Worm (Caenorhabditis elegans) whole organism, L4/young adult: ENCODE results near the gene C55C3.7.

Source experiments
- W03F9.2 ChIP-seq: fragments of 150-350 bp; optimal IDR thresholded peaks from 2 replicates; lab custom pipeline; 2014; ENCODE audit warnings: missing biosample characterization, missing genetic modification characterization
- dao-5 ChIP-seq: sonication (generic microtip); optimal IDR thresholded peaks from 2 replicates; lab custom pipeline; 2016; ENCODE audit warnings: missing genotype, missing genetic modification characterization, moderate library complexity, missing compliant biosample characterization
- him-1 ChIP-seq: sonication (generic microtip); optimal IDR thresholded peaks from 2 replicates; lab custom pipeline; 2016; ENCODE audit warnings: missing genotype, missing genetic modification reagents, missing genetic modification characterization, missing compliant biosample characterization

- TF ChIP-seq dao-5 (tag; lab: Kevin White, UChicago) (no peak), him-1 (tag; lab: Kevin White, UChicago) (no peak), W03F9.2 (tag; lab: Kevin White, UChicago) (peak; percentile 11)
These were observed 16.1 kb downstream of the C55C3.7 start for ce11 chrIV:5666115-5667028.
